Worm (Caenorhabditis elegans) whole organism, mixed stage, embryonic: ENCODE results near the gene nhr-182.

Experiments
- ceh-43 ChIP-seq: fragments of 200-800 bp; sonication (Bioruptor generic); optimal IDR thresholded peaks from 2 replicates; lab custom pipeline; 2018; ENCODE audit warnings: mild to moderate bottlenecking, missing genetic modification characterization, moderate library complexity, missing compliant biosample characterization
- ces-1 ChIP-seq: fragments of 150-350 bp; optimal IDR thresholded peaks from 2 replicates; lab custom pipeline; 2014; ENCODE audit warnings: missing biosample characterization, missing genetic modification reagents, missing genetic modification characterization
- hlh-1 ChIP-seq: fragments of 150-350 bp; optimal IDR thresholded peaks from 2 replicates; lab custom pipeline; 2014; ENCODE audit warnings: missing biosample characterization, missing genetic modification reagents, missing genetic modification characterization
- lsy-2 ChIP-seq: fragments of 150-350 bp; optimal IDR thresholded peaks from 2 replicates; lab custom pipeline; 2014; ENCODE audit warnings: missing biosample characterization, missing genetic modification characterization
- mep-1 ChIP-seq: fragments of 150-350 bp; optimal IDR thresholded peaks from 2 replicates; lab custom pipeline; 2017; ENCODE audit warnings: missing biosample characterization, missing genetic modification reagents, missing genetic modification characterization, inconsistent platforms
- nhr-12 ChIP-seq: fragments of 150-350 bp; optimal IDR thresholded peaks from 2 replicates; lab custom pipeline; 2014; ENCODE audit warnings: missing biosample characterization, missing genetic modification characterization
- nhr-237 ChIP-seq: fragments of 150-350 bp; optimal IDR thresholded peaks from 2 replicates; lab custom pipeline; 2014; ENCODE audit warnings: missing biosample characterization, missing genetic modification characterization
- nhr-76 ChIP-seq: sonication (generic microtip); optimal IDR thresholded peaks from 2 replicates; lab custom pipeline; 2017; ENCODE audit warnings: missing biosample characterization, missing genetic modification characterization
- sptf-1 ChIP-seq: sonication (generic microtip); optimal IDR thresholded peaks from 2 replicates; lab custom pipeline; 2017; ENCODE audit warnings: mild to moderate bottlenecking, missing genetic modification characterization, moderate library complexity, missing compliant biosample characterization
- unc-39 ChIP-seq: fragments of 150-350 bp; optimal IDR thresholded peaks from 2 replicates; lab custom pipeline; 2014; ENCODE audit warnings: missing biosample characterization, missing genetic modification characterization
- unc-62 ChIP-seq: fragments of 150-350 bp; optimal IDR thresholded peaks from 2 replicates; lab custom pipeline; 2014; ENCODE audit warnings: missing biosample characterization, missing genetic modification reagents, missing genetic modification characterization
- ztf-11 ChIP-seq: fragments of 150-350 bp; optimal IDR thresholded peaks from 2 replicates; lab custom pipeline; 2014; ENCODE audit warnings: missing biosample characterization, missing genetic modification characterization

- TF ChIP-seq ceh-43 (GFP tag; lab: Kevin White, UChicago) (no peak), ces-1 (no peak), nhr-76 (tag; lab: Kevin White, UChicago) (no peak), nhr-237 (tag; lab: Kevin White, UChicago) (no peak), unc-62 (GFP tag; lab: Kevin White, UChicago) (no peak), hlh-1 (no peak), ztf-11 (tag; lab: Kevin White, UChicago) (no peak), lsy-2 (tag; lab: Kevin White, UChicago) (no peak), nhr-12 (no peak), sptf-1 (no peak), mep-1 (tag; lab: Kevin White, UChicago) (no peak), unc-39 (tag; lab: Kevin White, UChicago) (no peak)
Observed at ce11 chrV:2306383-2306782, 46.7 kb upstream of the nhr-182 start.
